Fruit fly (Drosophila melanogaster) S2 (cell line): ENCODE measurements around the gene OdsH.

Experiments used
- CG8478 ChIP-seq: fragments of >200 bp; optimal IDR thresholded peaks from 2 replicates; lab custom pipeline; 2018
- CTCF ChIP-seq, 2 experiments: fragments of >200 bp; optimal IDR thresholded peaks; 2 replicates each; lab custom pipeline; 2018

DNA sequence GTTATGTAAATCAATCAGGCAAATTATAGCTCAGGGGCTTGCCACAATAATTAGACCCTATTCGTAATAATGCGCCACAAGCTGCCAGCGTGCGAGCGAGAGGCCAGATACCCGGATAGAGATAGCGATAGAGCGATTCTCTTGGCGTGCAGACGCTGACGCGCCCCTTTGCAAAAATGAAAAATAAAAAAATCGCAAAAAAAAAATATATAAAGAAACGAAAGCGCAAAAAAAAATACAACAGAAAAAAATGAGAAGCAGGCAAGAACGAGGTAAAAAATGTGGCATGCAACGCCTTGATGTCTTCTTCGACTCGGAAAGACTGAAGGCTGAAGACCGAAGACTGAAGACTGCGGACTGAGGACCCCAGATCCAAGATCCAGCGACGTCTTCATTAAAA, 15.5 kb downstream of the OdsH start:
- TF ChIP-seq CG8478 (lab: Kevin White, UChicago): no peak
- TF ChIP-seq CTCF (optimal IDR thresholded peaks at IDR 0.05; lab: Kevin White, UChicago): no peak
